Worm (Caenorhabditis elegans) whole organism, L4/young adult: ENCODE data around the gene Y48A6B.9.

Source experiments
- W03F9.2 ChIP-seq: fragments of 150-350 bp; optimal IDR thresholded peaks from 2 replicates; lab custom pipeline; 2014; ENCODE audit warnings: missing biosample characterization, missing genetic modification characterization
- dao-5 ChIP-seq: sonication (generic microtip); optimal IDR thresholded peaks from 2 replicates; lab custom pipeline; 2016; ENCODE audit warnings: missing genotype, missing genetic modification characterization, moderate library complexity, missing compliant biosample characterization
- him-1 ChIP-seq: sonication (generic microtip); optimal IDR thresholded peaks from 2 replicates; lab custom pipeline; 2016; ENCODE audit warnings: missing genotype, missing genetic modification reagents, missing genetic modification characterization, missing compliant biosample characterization

- TF ChIP-seq dao-5 = no peak
- TF ChIP-seq him-1 (tag; lab: Kevin White, UChicago) = no peak
- no peak for TF ChIP-seq W03F9.2 (tag; lab: Kevin White, UChicago)
Measured at ce11 chrIII:11012264-11012663, 20.7 kb upstream of the Y48A6B.9 start, which contains the start of gene kvs-4.
